Worm (Caenorhabditis elegans) whole organism, L4 larva: Measurements from ENCODE around the gene oac-54.

Source experiments
- F37D6.2 ChIP-seq: sonication (generic microtip); optimal IDR thresholded peaks from 2 replicates; lab custom pipeline; 2016; ENCODE audit warnings: mild to moderate bottlenecking, missing genetic modification characterization, missing compliant biosample characterization
- lin-15B ChIP-seq: fragments of 150-350 bp; sonication (generic microtip); optimal IDR thresholded peaks from 3 replicates; lab custom pipeline; 2014; ENCODE audit warnings: missing biosample characterization, missing genetic modification characterization
- nhr-11 ChIP-seq: fragments of 150-350 bp; optimal IDR thresholded peaks from 2 replicates; lab custom pipeline; 2014; ENCODE audit warnings: missing biosample characterization, missing genetic modification characterization
- nhr-28 ChIP-seq: fragments of 150-350 bp; optimal IDR thresholded peaks from 2 replicates; lab custom pipeline; 2014; ENCODE audit warnings: missing biosample characterization, missing genetic modification characterization

DNA sequence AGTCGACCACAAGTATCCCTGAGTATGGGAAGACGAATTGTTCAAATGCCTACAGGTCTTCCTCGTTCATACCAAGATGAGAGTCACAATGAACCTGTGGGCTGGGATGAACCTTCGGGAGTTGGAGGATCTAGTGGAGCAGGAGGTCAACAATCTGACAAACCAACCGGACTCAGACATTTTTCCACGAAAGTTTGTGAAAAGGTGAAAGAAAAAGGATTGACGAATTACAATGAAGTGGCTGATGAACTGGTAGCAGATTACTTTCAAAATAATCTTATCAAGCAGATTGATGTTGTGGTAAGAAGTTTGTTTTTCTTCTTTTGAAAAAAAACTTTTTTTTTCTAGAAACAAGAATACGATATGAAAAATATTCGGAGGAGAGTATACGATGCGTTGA is 12.1 kb downstream of the oac-54 start:
- no peak for TF ChIP-seq nhr-28 (tag; lab: Kevin White, UChicago)
- no peak for TF ChIP-seq F37D6.2 (tag; lab: Kevin White, UChicago)
- no peak for TF ChIP-seq lin-15B (tag; lab: Kevin White, UChicago)
- TF ChIP-seq nhr-11 (tag; lab: Kevin White, UChicago), result no peak
